Fruit fly (Drosophila melanogaster): ENCODE measurements around the gene CG6660.

DNA sequence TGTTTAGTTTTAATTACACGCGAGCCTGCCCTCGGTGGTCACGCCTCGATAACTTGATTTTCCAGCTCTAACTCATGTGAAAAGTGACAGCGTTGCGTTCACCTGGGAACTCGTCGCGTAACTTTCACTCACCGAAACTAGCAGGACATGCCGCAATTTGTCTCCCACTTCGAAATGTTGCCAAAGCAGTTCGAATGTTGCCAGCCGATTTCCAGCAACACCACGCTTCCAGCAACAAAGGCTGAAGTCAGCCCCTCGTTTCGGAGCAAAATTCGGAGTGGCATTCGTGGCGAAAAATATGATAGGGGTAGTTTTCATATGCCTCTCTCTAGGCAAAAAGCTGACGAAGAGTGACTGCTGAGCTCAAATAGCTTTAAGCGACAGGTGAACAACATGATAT, 24.8 kb upstream of the CG6660 start:
- no peak for TF ChIP-seq psq (optimal IDR thresholded peaks at IDR 0.05)
- no peak for TF ChIP-seq usp (GFP tag; optimal IDR thresholded peaks at IDR 0.05)
- no peak for TF ChIP-seq EcR (GFP tag; optimal IDR thresholded peaks at IDR 0.05)
- no peak for TF ChIP-seq Dll (optimal IDR thresholded peaks at IDR 0.05)
